Fruit fly (Drosophila melanogaster): ENCODE results near the gene CG6763.

CG6763 gene

dm6 chr3R:23326292-23326691 is 42.5 kb downstream of the CG6763 start (continued):
- peak; percentile 35 for TF ChIP-seq CTCF (GFP tag; optimal IDR thresholded peaks at IDR 0.05)
- no peak for TF ChIP-seq CG17912 (GFP tag; optimal IDR thresholded peaks at IDR 0.05)
- peak; percentile 26 for TF ChIP-seq trh (GFP tag; optimal IDR thresholded peaks at IDR 0.05)
- no peak for TF ChIP-seq cas (GFP tag; IDR thresholded peaks at IDR 0.05)
- TF ChIP-seq CG31224 (GFP tag; IDR thresholded peaks at IDR 0.05) = peak; percentile 72
- peak; percentile 56; the same call in 1 of the 2 replicates for TF ChIP-seq wor (GFP tag; IDR thresholded peaks at IDR 0.05)
- peak; percentile 72 for TF ChIP-seq CG17802 (tag; optimal IDR thresholded peaks at IDR 0.05)
- TF ChIP-seq CG33557 (GFP tag; optimal IDR thresholded peaks at IDR 0.05) = peak; percentile 81
- TF ChIP-seq Nf-YB (GFP tag; optimal IDR thresholded peaks at IDR 0.05) = peak; percentile 77
- TF ChIP-seq crol (GFP tag; IDR thresholded peaks at IDR 0.05) = no peak
- peak; percentile 69 for TF ChIP-seq CG4854 (GFP tag; optimal IDR thresholded peaks at IDR 0.05)
- peak; percentile 73 for TF ChIP-seq pho (GFP tag; optimal IDR thresholded peaks at IDR 0.05)
- peak; percentile 52 for TF ChIP-seq Lhr (GFP tag; optimal IDR thresholded peaks at IDR 0.05)
- peak; percentile 71 for TF ChIP-seq fu2 (GFP tag; optimal IDR thresholded peaks at IDR 0.05)
- peak; percentile 78 for TF ChIP-seq CG32767 (GFP tag; IDR thresholded peaks at IDR 0.05)
- TF ChIP-seq Bgb (GFP tag; IDR thresholded peaks at IDR 0.05; ENCODE audit: partially characterized antibody) = no peak
- no peak; the same call in 1 of the 2 replicates for TF ChIP-seq Gsc (GFP tag; IDR thresholded peaks at IDR 0.05)
- TF ChIP-seq CG1602 (GFP tag; optimal IDR thresholded peaks at IDR 0.05) = peak; percentile 78
- peak; percentile 81 for TF ChIP-seq trem (tag; optimal IDR thresholded peaks at IDR 0.05)
- no peak for TF ChIP-seq CG14860 (GFP tag; IDR thresholded peaks at IDR 0.05; ENCODE audit: partially characterized antibody)
- no peak for TF ChIP-seq CkIIα-i1 (GFP tag; IDR thresholded peaks at IDR 0.05)
- TF ChIP-seq CG5245 (GFP tag; optimal IDR thresholded peaks at IDR 0.05) = peak; percentile 87
- peak; percentile 89 for TF ChIP-seq CG31441 (GFP tag; IDR thresholded peaks at IDR 0.05)
- TF ChIP-seq hbn (GFP tag; IDR thresholded peaks at IDR 0.05; ENCODE audit: partially characterized antibody) = no peak
- peak; percentile 58 for TF ChIP-seq al (GFP tag; IDR thresholded peaks at IDR 0.05)
- TF ChIP-seq CG16863 (GFP tag; optimal IDR thresholded peaks at IDR 0.05) = peak; percentile 83
- peak; percentile 68 for TF ChIP-seq Dip3 (GFP tag; optimal IDR thresholded peaks at IDR 0.05)
- TF ChIP-seq Ets97D (GFP tag; optimal IDR thresholded peaks at IDR 0.05) = peak; percentile 63
- peak; percentile 39 for TF ChIP-seq CG3838 (GFP tag; optimal IDR thresholded peaks at IDR 0.05)
- peak; percentile 80 for TF ChIP-seq sisA (GFP tag; IDR thresholded peaks at IDR 0.05)
- peak; percentile 78 for TF ChIP-seq bcd (GFP tag; optimal IDR thresholded peaks at IDR 0.05)
- peak; percentile 67 for TF ChIP-seq Ada2b (GFP tag; IDR thresholded peaks at IDR 0.05)
- peak; percentile 89 for TF ChIP-seq CG34422 (GFP tag; IDR thresholded peaks at IDR 0.05)
- no peak for TF ChIP-seq unc-4 (GFP tag; IDR thresholded peaks at IDR 0.05; ENCODE audit: partially characterized antibody)
- TF ChIP-seq schlank (tag; optimal IDR thresholded peaks at IDR 0.05) = peak; percentile 68
- TF ChIP-seq seq (GFP tag; IDR thresholded peaks at IDR 0.05) = peak; percentile 70
- peak; percentile 86 for TF ChIP-seq Oli (tag; optimal IDR thresholded peaks at IDR 0.05)
- TF ChIP-seq Rfx (GFP tag; IDR thresholded peaks at IDR 0.05) = peak; percentile 87
- no peak for TF ChIP-seq Hey (tag; optimal IDR thresholded peaks at IDR 0.05)
- TF ChIP-seq Xbp1 (GFP tag; optimal IDR thresholded peaks at IDR 0.05) = peak; percentile 85

- TF ChIP-seq Nf-YC (tag; optimal IDR thresholded peaks at IDR 0.05) (no peak), NC2α (GFP tag; optimal IDR thresholded peaks at IDR 0.05) (no peak), CG18764 (GFP tag; optimal IDR thresholded peaks at IDR 0.05) (no peak), danr (GFP tag; IDR thresholded peaks at IDR 0.05) (no peak)
These were observed 43.9 kb downstream of the CG6763 start for dm6 chr3R:23327707-23328106.

Data from whole organism, embryonic.